Worm (Caenorhabditis elegans) whole organism, L4/young adult: Measurements from ENCODE around the gene erl-1.

Source experiments
- W03F9.2 ChIP-seq: fragments of 150-350 bp; optimal IDR thresholded peaks from 2 replicates; lab custom pipeline; 2014; ENCODE audit warnings: missing biosample characterization, missing genetic modification characterization
- him-1 ChIP-seq: sonication (generic microtip); optimal IDR thresholded peaks from 2 replicates; lab custom pipeline; 2016; ENCODE audit warnings: missing genotype, missing genetic modification reagents, missing genetic modification characterization, missing compliant biosample characterization

DNA sequence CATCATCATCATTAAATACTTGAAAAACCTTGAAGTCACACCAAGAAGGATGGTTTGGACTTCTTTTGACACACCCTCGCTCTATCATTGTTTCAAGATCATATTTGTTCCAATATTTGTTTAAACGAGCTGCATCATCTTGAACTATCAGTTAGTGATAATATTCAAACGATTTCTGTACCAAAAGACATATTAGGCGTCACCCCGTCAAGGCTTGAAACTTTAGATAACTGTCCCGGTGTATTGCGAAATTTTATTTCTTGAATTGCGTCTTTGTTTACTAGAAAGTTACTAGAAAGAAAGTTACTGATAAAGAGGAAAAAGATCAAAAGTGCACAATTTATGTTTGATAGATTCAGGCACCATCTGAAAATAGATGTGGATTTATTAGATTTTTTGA lies 18.2 kb downstream of the erl-1 start:
- TF ChIP-seq him-1, result no peak
- TF ChIP-seq W03F9.2 (tag; lab: Kevin White, UChicago), result no peak
